Fruit fly (Drosophila melanogaster): ENCODE data around the gene CG13983.

CG13983 gene

dm6 chr2L:6264390-6264789 lies at the start of gene CG13983:
CG13983 (minus strand) TSS chr2L:6264490.
- TF ChIP-seq CG8359 (GFP tag; optimal IDR thresholded peaks at IDR 0.05; ENCODE audit: borderline replicate concordance) (no peak), CG2129 (GFP tag; IDR thresholded peaks at IDR 0.05; ENCODE audit: partially characterized antibody) (no peak), ftz-f1 (GFP tag; optimal IDR thresholded peaks at IDR 0.05) (no peak)

dm6 chr2L:6309879-6310278 lies 45.6 kb upstream of the CG13983 start:
- no peak for TF ChIP-seq Abd-B (GFP tag; optimal IDR thresholded peaks at IDR 0.05)
- TF ChIP-seq Rx (GFP tag; IDR thresholded peaks at IDR 0.05) = no peak
- no peak for TF ChIP-seq sens (GFP tag)
- TF ChIP-seq nerfin-2 (GFP tag; IDR thresholded peaks at IDR 0.05; ENCODE audit: partially characterized antibody) = no peak
- no peak for TF ChIP-seq lov (optimal IDR thresholded peaks at IDR 0.05)
- TF ChIP-seq lov (GFP tag; IDR thresholded peaks at IDR 0.05) = no peak
- TF ChIP-seq CG1832 (GFP tag; optimal IDR thresholded peaks at IDR 0.05) = no peak
- no peak for TF ChIP-seq btn (GFP tag; optimal IDR thresholded peaks at IDR 0.05)
- TF ChIP-seq Blimp-1 (GFP tag; optimal IDR thresholded peaks at IDR 0.05) = peak; percentile 55
- no peak for TF ChIP-seq HLH4C (GFP tag; IDR thresholded peaks at IDR 0.05; ENCODE audit: partially characterized antibody)
- no peak for TF ChIP-seq prd (optimal IDR thresholded peaks at IDR 0.05)
- TF ChIP-seq prd (GFP tag; IDR thresholded peaks at IDR 0.05) = no peak
- TF ChIP-seq vfl (GFP tag; optimal IDR thresholded peaks at IDR 0.05) = no peak
- peak; percentile 11 for TF ChIP-seq CG10267 (tag; optimal IDR thresholded peaks at IDR 0.05)
- TF ChIP-seq CG8359 (GFP tag; optimal IDR thresholded peaks at IDR 0.05; ENCODE audit: borderline replicate concordance) = no peak
- TF ChIP-seq crc (GFP tag; optimal IDR thresholded peaks at IDR 0.05) = no peak
- no peak for TF ChIP-seq CG2875 (GFP tag; optimal IDR thresholded peaks at IDR 0.05)
- TF ChIP-seq CG18476 (GFP tag; optimal IDR thresholded peaks at IDR 0.05) = no peak
- no peak for TF ChIP-seq sqz (GFP tag; optimal IDR thresholded peaks at IDR 0.05)
- no peak for TF ChIP-seq CG4424 (GFP tag; optimal IDR thresholded peaks at IDR 0.05)
- TF ChIP-seq CG2678 (tag; optimal IDR thresholded peaks at IDR 0.05) = peak; percentile 71
- TF ChIP-seq CG10959 (GFP tag; IDR thresholded peaks at IDR 0.05) = no peak
- no peak for TF ChIP-seq CG4730 (GFP tag; IDR thresholded peaks at IDR 0.05)
- TF ChIP-seq Antp (GFP tag; optimal IDR thresholded peaks at IDR 0.05) = no peak
- no peak for TF ChIP-seq CG7372 (GFP tag; IDR thresholded peaks at IDR 0.05)
- no peak for TF ChIP-seq Dll (GFP tag; IDR thresholded peaks at IDR 0.05; ENCODE audit: partially characterized antibody)
- TF ChIP-seq CG13123 (GFP tag; optimal IDR thresholded peaks at IDR 0.05) = no peak
- no peak for TF ChIP-seq CG17568 (GFP tag; optimal IDR thresholded peaks at IDR 0.05)
- no peak for TF ChIP-seq CG14014 (GFP tag; IDR thresholded peaks at IDR 0.05)
- no peak for TF ChIP-seq gfzf (GFP tag; optimal IDR thresholded peaks at IDR 0.05)
- no peak for TF ChIP-seq ATbp (GFP tag; optimal IDR thresholded peaks at IDR 0.05)
- TF ChIP-seq Sox100B (GFP tag; optimal IDR thresholded peaks at IDR 0.05) = peak; percentile 22
- no peak for TF ChIP-seq CG1602 (GFP tag; optimal IDR thresholded peaks at IDR 0.05)
- TF ChIP-seq Opbp (GFP tag; IDR thresholded peaks at IDR 0.05; ENCODE audit: partially characterized antibody) = no peak
- no peak for TF ChIP-seq bowl (GFP tag; IDR thresholded peaks at IDR 0.05)
- TF ChIP-seq Xbp1 (GFP tag; optimal IDR thresholded peaks at IDR 0.05) = no peak
- no peak for TF ChIP-seq CG12104 (GFP tag; optimal IDR thresholded peaks at IDR 0.05)
- TF ChIP-seq Dek (tag; optimal IDR thresholded peaks at IDR 0.05) = no peak
- TF ChIP-seq seq (GFP tag; IDR thresholded peaks at IDR 0.05) = no peak
- no peak for TF ChIP-seq dpn (GFP tag; optimal IDR thresholded peaks at IDR 0.05)
- TF ChIP-seq Kr (GFP tag; optimal IDR thresholded peaks at IDR 0.05) = no peak
- TF ChIP-seq Fer1 (GFP tag; optimal IDR thresholded peaks at IDR 0.05) = peak; percentile 34
- TF ChIP-seq CG17328 (GFP tag; IDR thresholded peaks at IDR 0.05) = no peak
- peak; percentile 11 for TF ChIP-seq CG13296 (GFP tag; optimal IDR thresholded peaks at IDR 0.05)
- TF ChIP-seq Hr3 (GFP tag; optimal IDR thresholded peaks at IDR 0.05) = no peak
- TF ChIP-seq so (GFP tag; IDR thresholded peaks at IDR 0.05) = no peak
- no peak for TF ChIP-seq CG6654 (GFP tag; optimal IDR thresholded peaks at IDR 0.05)
- TF ChIP-seq CG3995 (GFP tag; optimal IDR thresholded peaks at IDR 0.05) = no peak

All from whole organism, embryonic.